Fruit fly (Drosophila melanogaster): ENCODE data around the gene Apl.

The Apl gene

DNA sequence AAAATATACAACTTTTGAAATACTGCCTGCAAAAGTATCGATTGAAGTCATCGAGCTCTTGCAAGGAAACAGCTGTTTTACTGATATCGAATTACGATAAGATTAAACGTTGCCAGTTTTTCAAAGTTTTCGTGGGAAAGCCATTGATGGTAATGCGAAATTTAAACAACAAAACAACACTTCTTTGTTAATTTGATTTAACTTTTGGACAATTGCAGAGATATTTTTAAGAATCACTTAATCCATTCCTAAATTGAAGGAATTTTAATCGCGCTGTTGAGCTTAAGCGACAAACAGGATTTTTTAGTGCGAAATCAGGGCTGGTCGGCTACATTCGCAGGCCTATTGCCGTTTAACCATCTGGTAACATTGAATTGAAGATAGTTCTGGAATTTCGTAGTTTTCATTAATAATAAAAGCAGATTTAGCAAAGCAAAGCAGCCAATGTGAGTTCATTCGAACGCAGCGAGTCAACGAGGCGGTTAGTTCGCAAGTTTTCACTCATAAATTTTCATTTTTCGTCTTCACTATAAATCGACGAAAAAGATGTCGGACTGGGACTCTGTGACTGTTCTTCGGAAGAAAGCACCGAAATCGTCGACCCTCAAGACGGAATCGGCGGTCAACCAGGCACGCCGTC lies 20.6 kb upstream of the Apl start, which contains the start of gene mbf1 (continued):
- TF ChIP-seq CG30431 (GFP tag; optimal IDR thresholded peaks at IDR 0.05): no peak
- no peak for TF ChIP-seq abd-A (tag; optimal IDR thresholded peaks at IDR 0.05)
- TF ChIP-seq CHES-1-like (GFP tag; optimal IDR thresholded peaks at IDR 0.05): peak; percentile 51
- no peak for TF ChIP-seq cwo (GFP tag; optimal IDR thresholded peaks at IDR 0.05)
- TF ChIP-seq grn (GFP tag; optimal IDR thresholded peaks at IDR 0.05): peak; percentile 73
- TF ChIP-seq HmgD (GFP tag; optimal IDR thresholded peaks at IDR 0.05): peak; percentile 39
- peak; percentile 88 for TF ChIP-seq Sin3A (optimal IDR thresholded peaks at IDR 0.05)
- no peak for TF ChIP-seq CG10543 (GFP tag; optimal IDR thresholded peaks at IDR 0.05)
- no peak for TF ChIP-seq CG10274 (GFP tag; optimal IDR thresholded peaks at IDR 0.05)
- no peak for TF ChIP-seq ase (GFP tag; IDR thresholded peaks at IDR 0.05)
- no peak for TF ChIP-seq tx (GFP tag; optimal IDR thresholded peaks at IDR 0.05)
- TF ChIP-seq pnt (GFP tag; optimal IDR thresholded peaks at IDR 0.05): peak; percentile 22
- no peak for TF ChIP-seq HLH54F (GFP tag; optimal IDR thresholded peaks at IDR 0.05)
- TF ChIP-seq nmo (GFP tag; optimal IDR thresholded peaks at IDR 0.05): peak; percentile 61
- peak; percentile 53 for TF ChIP-seq CG2712 (tag; optimal IDR thresholded peaks at IDR 0.05)
- TF ChIP-seq cas (GFP tag; IDR thresholded peaks at IDR 0.05): no peak
- no peak for TF ChIP-seq disco-r (GFP tag; optimal IDR thresholded peaks at IDR 0.05)
- peak; percentile 67 for TF ChIP-seq CG1603 (tag; optimal IDR thresholded peaks at IDR 0.05)
- TF ChIP-seq CG9932 (GFP tag; IDR thresholded peaks at IDR 0.05): peak; percentile 41; the same call in 1 of the 2 replicates
- TF ChIP-seq jumu (GFP tag; optimal IDR thresholded peaks at IDR 0.05): peak; percentile 6
- TF ChIP-seq Ets65A (GFP tag): peak; percentile 71
- TF ChIP-seq ro (GFP tag; IDR thresholded peaks at IDR 0.05): no peak
- TF ChIP-seq CG8944 (GFP tag; optimal IDR thresholded peaks at IDR 0.05): no peak
- peak; percentile 29; the same call in 1 of the 3 replicates for TF ChIP-seq Doc3 (GFP tag; IDR thresholded peaks at IDR 0.05; ENCODE audit: partially characterized antibody)
- peak; percentile 13 for TF ChIP-seq CG17829 (tag; optimal IDR thresholded peaks at IDR 0.05)
- TF ChIP-seq inv (GFP tag; IDR thresholded peaks at IDR 0.05; ENCODE audit: partially characterized antibody): peak; percentile 48; the same call in 1 of the 2 replicates
- TF ChIP-seq sc (optimal IDR thresholded peaks at IDR 0.05): no peak
- no peak for TF ChIP-seq sc (GFP tag; optimal IDR thresholded peaks at IDR 0.05)
- TF ChIP-seq gro (GFP tag; optimal IDR thresholded peaks at IDR 0.05): peak; percentile 48
- TF ChIP-seq Mes4 (GFP tag; optimal IDR thresholded peaks at IDR 0.05): peak; percentile 2
- no peak for TF ChIP-seq esg (GFP tag; conservative IDR thresholded peaks at IDR 0.05)
- TF ChIP-seq CG5180 (GFP tag; optimal IDR thresholded peaks at IDR 0.05): no peak
- TF ChIP-seq emc (GFP tag; optimal IDR thresholded peaks at IDR 0.05): no peak
- no peak for TF ChIP-seq Jarid2 (GFP tag; optimal IDR thresholded peaks at IDR 0.05)
- TF ChIP-seq CG18011 (GFP tag; optimal IDR thresholded peaks at IDR 0.05): peak; percentile 5
- TF ChIP-seq peb (GFP tag; IDR thresholded peaks at IDR 0.05): no peak
- no peak for TF ChIP-seq stc (GFP tag; IDR thresholded peaks at IDR 0.05)
- TF ChIP-seq B-H2 (GFP tag; optimal IDR thresholded peaks at IDR 0.05): peak; percentile 24
- TF ChIP-seq CG11456 (GFP tag; IDR thresholded peaks at IDR 0.05): no peak
- TF ChIP-seq Abd-B (GFP tag; optimal IDR thresholded peaks at IDR 0.05): no peak
- TF ChIP-seq CG9437 (GFP tag; optimal IDR thresholded peaks at IDR 0.05): peak; percentile 62
- peak; percentile 62 for TF ChIP-seq phol (tag; optimal IDR thresholded peaks at IDR 0.05)
- TF ChIP-seq Dbx (GFP tag; IDR thresholded peaks at IDR 0.05): 0 out of 3 replicates have a peak, but pooled peaks have one; percentile 14
- no peak for TF ChIP-seq lola (GFP tag; optimal IDR thresholded peaks at IDR 0.05)
- TF ChIP-seq CG11504 (tag; optimal IDR thresholded peaks at IDR 0.05): peak; percentile 27
- TF ChIP-seq D19B (GFP tag; optimal IDR thresholded peaks at IDR 0.05): no peak
- no peak for TF ChIP-seq CG13296 (GFP tag; optimal IDR thresholded peaks at IDR 0.05)
- no peak for TF ChIP-seq CG1832 (GFP tag; optimal IDR thresholded peaks at IDR 0.05)
- TF ChIP-seq Poxn (GFP tag; IDR thresholded peaks at IDR 0.05): no peak
- TF ChIP-seq zen (tag; optimal IDR thresholded peaks at IDR 0.05): peak; percentile 21

Measured in whole organism, embryonic.